Fruit fly (Drosophila melanogaster) Kc167 (cell line): ENCODE measurements around the gene CG4325.

Experiments used
- Myc ChIP-seq: fragments of >200 bp; optimal IDR thresholded peaks from 2 replicates; lab custom pipeline; 2017; ENCODE audit warnings: missing external identifiers
- Sin3A ChIP-seq: fragments of >200 bp; optimal IDR thresholded peaks from 2 replicates; lab custom pipeline; 2018; ENCODE audit warnings: missing external identifiers
- h ChIP-seq: fragments of >200 bp; optimal IDR thresholded peaks from 3 replicates; lab custom pipeline; 2018; ENCODE audit warnings: missing external identifiers
- insv ChIP-seq: fragments of >200 bp; optimal IDR thresholded peaks from 3 replicates; lab custom pipeline; 2018; ENCODE audit warnings: missing external identifiers
- psq ChIP-seq: fragments of >200 bp; optimal IDR thresholded peaks from 2 replicates; lab custom pipeline; 2017; ENCODE audit warnings: missing external identifiers
- ttk ChIP-seq: sonication (Bioruptor generic); optimal IDR thresholded peaks from 2 replicates; lab custom pipeline; 2017; ENCODE audit warnings: missing external identifiers

DNA sequence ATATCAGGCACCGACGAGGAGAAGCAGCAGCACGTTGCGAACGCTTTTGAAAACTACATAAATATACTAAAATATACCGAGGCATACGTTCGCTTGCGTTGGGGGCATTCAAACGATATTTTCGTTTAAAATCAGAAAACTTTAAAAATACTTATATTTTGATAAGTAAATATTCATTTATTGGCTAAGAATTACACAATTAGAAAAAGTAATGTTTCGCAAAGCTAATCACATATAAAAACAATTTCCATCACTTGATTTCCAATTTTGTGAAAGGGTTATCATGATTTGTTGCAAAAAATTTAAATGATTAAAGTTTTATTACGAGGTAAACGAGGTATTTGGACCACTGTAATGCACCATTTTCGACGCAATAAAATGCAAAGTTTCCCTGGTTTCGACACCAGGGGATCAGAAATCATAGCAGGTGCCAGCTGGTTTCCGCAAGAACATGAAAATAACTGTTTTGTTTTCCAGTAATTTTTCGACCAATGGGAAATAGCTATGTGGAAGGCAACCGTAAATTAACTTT lies 32.3 kb upstream of the CG4325 start, which contains the start of gene CG4045:
- TF ChIP-seq h (lab: Kevin White, UChicago) (no peak), insv (lab: Kevin White, UChicago) (no peak), psq (no peak), ttk (no peak), Sin3A (lab: Kevin White, UChicago) (no peak), Myc (lab: Kevin White, UChicago) (no peak)
